Fruit fly (Drosophila melanogaster) whole organism, embryonic: ENCODE data around the gene Trpgamma.

Experiments
- B-H2 ChIP-seq: fragments of 200-800 bp; sonication (Bioruptor generic); optimal IDR thresholded peaks from 2 replicates; lab custom pipeline; 2018; ENCODE audit warnings: missing biosample characterization, mild to moderate bottlenecking, missing genetic modification characterization
- CG10209 ChIP-seq: fragments of 200-800 bp; sonication (Bioruptor generic); optimal IDR thresholded peaks from 3 replicates; lab custom pipeline; 2017; ENCODE audit warnings: missing biosample characterization, mild to moderate bottlenecking, missing genetic modification characterization, missing genetic modification reagents
- CG10565 ChIP-seq: fragments of 200-800 bp; sonication (Bioruptor generic); optimal IDR thresholded peaks from 3 replicates; lab custom pipeline; 2016; ENCODE audit warnings: missing biosample characterization, mild to moderate bottlenecking, missing genetic modification characterization
- CG13775 ChIP-seq: fragments of 200-800 bp; sonication (Bioruptor generic); optimal IDR thresholded peaks from 3 replicates; lab custom pipeline; 2017; ENCODE audit warnings: missing biosample characterization, mild to moderate bottlenecking, missing genetic modification characterization
- CG16815 ChIP-seq: fragments of 200-800 bp; sonication (Bioruptor generic); optimal IDR thresholded peaks from 3 replicates; lab custom pipeline; 2017; ENCODE audit warnings: missing biosample characterization, mild to moderate bottlenecking, missing genetic modification characterization
- CG18262 ChIP-seq: fragments of 200-800 bp; optimal IDR thresholded peaks from 3 replicates; lab custom pipeline; 2019; ENCODE audit warnings: missing biosample characterization, mild to moderate bottlenecking, missing genetic modification characterization, moderate library complexity
- CG18599 ChIP-seq: fragments of 200-800 bp; sonication (Bioruptor generic); optimal IDR thresholded peaks from 3 replicates; lab custom pipeline; 2017; ENCODE audit warnings: missing biosample characterization, missing genetic modification characterization, mild to moderate bottlenecking, moderate library complexity, missing genetic modification reagents
- CG2712 ChIP-seq: fragments of 200-800 bp; optimal IDR thresholded peaks from 3 replicates; lab custom pipeline; 2019; ENCODE audit warnings: missing biosample characterization, mild to moderate bottlenecking, missing genetic modification characterization, moderate library complexity
- CG3163 ChIP-seq: fragments of 200-800 bp; sonication (Bioruptor generic); optimal IDR thresholded peaks from 3 replicates; lab custom pipeline; 2016; ENCODE audit warnings: missing biosample characterization, missing genetic modification characterization
- CG32772 ChIP-seq: fragments of 200-800 bp; sonication (Bioruptor generic); IDR thresholded peaks from 2 replicates; pipeline ENCODE4 v1.3.6; 2022; ENCODE audit warnings: missing biosample characterization, missing genetic modification characterization
- CG3407 ChIP-seq: fragments of 200-800 bp; sonication (Bioruptor generic); optimal IDR thresholded peaks from 2 replicates; lab custom pipeline; 2018; ENCODE audit warnings: missing biosample characterization, mild to moderate bottlenecking, missing genetic modification characterization
- CG4328 ChIP-seq: fragments of 200-800 bp; sonication (Bioruptor generic); optimal IDR thresholded peaks from 3 replicates; lab custom pipeline; 2017; ENCODE audit warnings: missing biosample characterization, missing genetic modification reagents, missing genetic modification characterization
- CG43689 ChIP-seq: fragments of 200-800 bp; sonication (Bioruptor generic); IDR thresholded peaks from 2 replicates; pipeline ENCODE4 v1.3.6; 2022; ENCODE audit warnings: missing biosample characterization, missing genetic modification characterization
- CG5245 ChIP-seq: fragments of 200-800 bp; sonication (Bioruptor generic); optimal IDR thresholded peaks from 3 replicates; lab custom pipeline; 2016; ENCODE audit warnings: missing biosample characterization, missing genetic modification characterization
- CG6683 ChIP-seq: fragments of 200-800 bp; sonication (Bioruptor generic); optimal IDR thresholded peaks from 2 replicates; lab custom pipeline; 2017; ENCODE audit warnings: missing biosample characterization, mild to moderate bottlenecking, missing genetic modification characterization, missing genetic modification reagents
- CG7839 ChIP-seq: fragments of 200-800 bp; sonication (Bioruptor generic); optimal IDR thresholded peaks from 3 replicates; lab custom pipeline; 2018; ENCODE audit warnings: missing biosample characterization, mild to moderate bottlenecking, missing genetic modification characterization, moderate library complexity
- CG9727 ChIP-seq: fragments of 200-800 bp; sonication (Bioruptor generic); optimal IDR thresholded peaks from 3 replicates; lab custom pipeline; 2017; ENCODE audit warnings: missing biosample characterization, mild to moderate bottlenecking, missing genetic modification characterization
- CHES-1-like ChIP-seq: fragments of 200-800 bp; sonication (Bioruptor generic); optimal IDR thresholded peaks from 2 replicates; lab custom pipeline; 2016; ENCODE audit warnings: missing biosample characterization, missing genetic modification characterization
- Dbx ChIP-seq: fragments of 200-800 bp; sonication (Bioruptor generic); IDR thresholded peaks from 3 replicates; pipeline ENCODE4 v1.3.6; 2022; ENCODE audit warnings: missing biosample characterization, missing genetic modification characterization
- HHEX ChIP-seq: fragments of 200-800 bp; sonication (Bioruptor generic); optimal IDR thresholded peaks from 3 replicates; lab custom pipeline; 2017; ENCODE audit warnings: missing biosample characterization, mild to moderate bottlenecking, missing genetic modification characterization, missing genetic modification reagents
- Hr3 ChIP-seq: fragments of 200-800 bp; sonication (Bioruptor generic); optimal IDR thresholded peaks from 3 replicates; lab custom pipeline; 2016; ENCODE audit warnings: missing biosample characterization, missing genetic modification characterization
- Hr51 ChIP-seq, 2 experiments: fragments of 200-800 bp; sonication (Bioruptor generic); optimal IDR thresholded peaks; 2 replicates in 1 of 2; 3 replicates in 1 of 2; lab custom pipeline; 2016 to 2018; ENCODE audit warnings: missing biosample characterization in 2 of 2, missing genetic modification characterization in 2 of 2, mild to moderate bottlenecking in 1 of 2, moderate library complexity in 1 of 2
- Max ChIP-seq: fragments of 200-800 bp; sonication (Bioruptor generic); optimal IDR thresholded peaks from 2 replicates; lab custom pipeline; 2016; ENCODE audit warnings: missing biosample characterization, mild to moderate bottlenecking, missing genetic modification characterization
- Nf-YB ChIP-seq: fragments of 200-800 bp; sonication (Bioruptor generic); optimal IDR thresholded peaks from 3 replicates; lab custom pipeline; 2019; ENCODE audit warnings: missing biosample characterization, mild to moderate bottlenecking, missing genetic modification characterization, moderate library complexity
- Optix ChIP-seq: fragments of 200-800 bp; sonication (Bioruptor generic); IDR thresholded peaks from 3 replicates; pipeline ENCODE4 v1.3.6; 2022; ENCODE audit warnings: missing biosample characterization, missing genetic modification characterization
- Ptx1 ChIP-seq: fragments of 200-800 bp; sonication (Bioruptor generic); IDR thresholded peaks from 2 replicates; pipeline ENCODE4 v1.3.6; 2022; ENCODE audit warnings: missing biosample characterization, missing genetic modification characterization
- Six4 ChIP-seq: fragments of 200-800 bp; sonication (Bioruptor generic); optimal IDR thresholded peaks from 2 replicates; lab custom pipeline; 2016; ENCODE audit warnings: missing biosample characterization, missing genetic modification characterization
- Sry-δ ChIP-seq: fragments of 200-800 bp; sonication (Bioruptor generic); optimal IDR thresholded peaks from 2 replicates; lab custom pipeline; 2016; ENCODE audit warnings: missing biosample characterization, missing genetic modification characterization
- Xbp1 ChIP-seq: fragments of 200-800 bp; sonication (Bioruptor generic); optimal IDR thresholded peaks from 3 replicates; lab custom pipeline; 2016; ENCODE audit warnings: missing biosample characterization, mild to moderate bottlenecking, missing genetic modification characterization
- ap ChIP-seq: fragments of 200-800 bp; sonication (Bioruptor generic); IDR thresholded peaks from 2 replicates; pipeline ENCODE4 v1.3.6; 2022; ENCODE audit warnings: missing biosample characterization, missing genetic modification characterization
- croc ChIP-seq: fragments of 200-800 bp; sonication (Bioruptor generic); conservative IDR thresholded peaks from 3 replicates; pipeline ENCODE4 v1.3.6; 2022; ENCODE audit warnings: missing biosample characterization, missing genetic modification characterization
- crol ChIP-seq: fragments of 200-800 bp; sonication (Bioruptor generic); IDR thresholded peaks from 2 replicates; pipeline ENCODE4 v1.3.6; 2022; ENCODE audit warnings: missing biosample characterization, missing genetic modification characterization
- danr ChIP-seq: fragments of 200-800 bp; sonication (Bioruptor generic); IDR thresholded peaks from 2 replicates; pipeline ENCODE4 v1.3.6; 2022; ENCODE audit warnings: missing biosample characterization, missing genetic modification characterization
- dpn ChIP-seq, 2 experiments: fragments of 200-800 bp; sonication (Bioruptor generic); optimal IDR thresholded peaks; 3 replicates each; lab custom pipeline; 2016; ENCODE audit warnings: missing biosample characterization in 2 of 2, missing genetic modification characterization in 2 of 2
- esg ChIP-seq: fragments of 200-800 bp; sonication (Bioruptor generic); conservative IDR thresholded peaks from 2 replicates; pipeline ENCODE4 v1.3.6; 2022; ENCODE audit warnings: missing biosample characterization, missing genetic modification characterization
- ewg ChIP-seq: fragments of 200-800 bp; sonication (Bioruptor generic); optimal IDR thresholded peaks from 3 replicates; lab custom pipeline; 2017; ENCODE audit warnings: mild to moderate bottlenecking, missing biosample characterization, missing genetic modification reagents, missing genetic modification characterization
- gsb-n ChIP-seq: fragments of 200-800 bp; sonication (Bioruptor generic); optimal IDR thresholded peaks from 3 replicates; lab custom pipeline; 2018; ENCODE audit warnings: missing biosample characterization, mild to moderate bottlenecking, missing genetic modification characterization
- hbn ChIP-seq: fragments of 200-800 bp; sonication (Bioruptor generic); IDR thresholded peaks from 2 replicates; pipeline ENCODE4 v1.3.6; 2022; ENCODE audit warnings: missing biosample characterization, missing genetic modification characterization; ENCODE audit not compliant: partially characterized antibody
- ind ChIP-seq: fragments of 200-800 bp; sonication (Bioruptor generic); optimal IDR thresholded peaks from 3 replicates; lab custom pipeline; 2016; ENCODE audit warnings: missing biosample characterization, missing genetic modification characterization
- lab ChIP-seq: fragments of 200-800 bp; sonication (Bioruptor generic); optimal IDR thresholded peaks from 3 replicates; lab custom pipeline; 2017; ENCODE audit warnings: missing biosample characterization, missing genetic modification characterization, mild to moderate bottlenecking, moderate library complexity, missing genetic modification reagents
- phol ChIP-seq: fragments of 200-800 bp; sonication (Bioruptor generic); optimal IDR thresholded peaks from 3 replicates; lab custom pipeline; 2018; ENCODE audit warnings: missing biosample characterization, mild to moderate bottlenecking, missing genetic modification characterization, moderate library complexity
- prd ChIP-seq, 3 experiments: fragments of >200 bp in 2 of 3; fragments of 200-800 bp in 1 of 3; sonication (Bioruptor generic) in 1 of 3; optimal IDR thresholded peaks in 2 of 3; IDR thresholded peaks in 1 of 3; 2 replicates in 2 of 3; 3 replicates in 1 of 3; pipeline versions ENCODE4 v1.3.6 to Lab custom; 2017 to 2022; ENCODE audit warnings: missing biosample characterization in 1 of 3, missing genetic modification characterization in 1 of 3
- run ChIP-seq: fragments of 200-800 bp; sonication (Bioruptor generic); optimal IDR thresholded peaks from 3 replicates; lab custom pipeline; 2018; ENCODE audit warnings: missing biosample characterization, mild to moderate bottlenecking, missing genetic modification characterization
- sisA ChIP-seq: fragments of 200-800 bp; sonication (Bioruptor generic); IDR thresholded peaks from 2 replicates; pipeline ENCODE4 v1.3.6; 2022; ENCODE audit warnings: missing biosample characterization, missing genetic modification characterization
- toy ChIP-seq: fragments of 200-800 bp; sonication (Bioruptor generic); IDR thresholded peaks from 2 replicates; pipeline ENCODE4 v1.3.6; 2022; ENCODE audit warnings: missing biosample characterization, missing genetic modification characterization
- unpg ChIP-seq: fragments of 200-800 bp; sonication (Bioruptor generic); optimal IDR thresholded peaks from 3 replicates; lab custom pipeline; 2018; ENCODE audit warnings: missing biosample characterization, mild to moderate bottlenecking, missing genetic modification characterization, moderate library complexity
- zen ChIP-seq: fragments of 200-800 bp; sonication (Bioruptor generic); optimal IDR thresholded peaks from 3 replicates; lab custom pipeline; 2018; ENCODE audit warnings: missing biosample characterization, mild to moderate bottlenecking, missing genetic modification characterization, moderate library complexity

The Trpgamma gene

DNA sequence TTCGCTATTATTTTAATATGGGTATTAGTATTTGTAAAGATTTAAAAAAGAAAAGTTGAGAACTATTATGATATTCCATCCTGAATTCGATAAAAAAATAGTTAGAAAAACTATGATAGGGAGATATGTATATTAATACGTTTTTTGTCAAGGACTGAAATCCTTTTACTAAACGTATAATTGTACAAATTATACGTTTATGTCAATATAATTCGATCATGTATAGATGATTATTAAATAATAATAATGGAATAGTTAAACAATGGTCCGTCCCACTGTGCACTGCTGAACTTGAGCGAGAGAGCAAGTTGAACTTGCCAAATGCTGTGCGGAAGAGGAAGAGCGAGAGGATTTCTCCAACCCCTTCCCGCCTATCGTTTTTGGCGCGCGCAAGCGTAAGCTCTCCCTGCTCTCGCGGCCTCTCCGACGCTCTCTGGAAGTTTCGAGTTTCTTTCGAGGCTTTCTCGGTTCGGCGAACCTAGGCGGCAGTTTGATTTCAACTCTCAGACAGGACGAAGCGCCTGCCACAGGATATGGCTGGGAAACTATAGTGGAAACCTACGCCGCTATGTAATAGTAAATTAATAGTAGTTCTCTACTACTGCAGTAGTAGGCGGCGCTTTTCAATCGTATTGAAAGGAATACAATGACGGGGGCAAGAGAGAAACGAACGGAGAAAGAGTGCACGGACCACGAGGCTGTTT lies 8.6 kb upstream of the Trpgamma start (continued):
- TF ChIP-seq phol (tag; lab: Kevin White, UChicago) (peak; percentile 80), Hr3 (GFP tag; lab: Kevin White, UChicago) (peak; percentile 58), CG10565 (GFP tag; lab: Kevin White, UChicago) (no peak), CG43689 (GFP tag; lab: Robert Waterston, UW) (no peak), CG16815 (GFP tag; lab: Kevin White, UChicago) (no peak), CG3163 (GFP tag; lab: Kevin White, UChicago) (no peak), Dbx (no peak), Xbp1 (GFP tag; lab: Kevin White, UChicago) (peak; percentile 46), zen (tag; lab: Kevin White, UChicago) (peak; percentile 1), gsb-n (tag; lab: Kevin White, UChicago) (peak; percentile 49), CG5245 (GFP tag; lab: Kevin White, UChicago) (peak; percentile 15), ap (GFP tag; lab: Robert Waterston, UW) (no peak), CG4328 (GFP tag; lab: Kevin White, UChicago) (peak; percentile 6), lab (GFP tag; lab: Kevin White, UChicago) (peak; percentile 71), CG9727 (GFP tag; lab: Kevin White, UChicago) (peak; percentile 47), Optix (GFP tag; lab: Robert Waterston, UW) (no peak), CG6683 (GFP tag; lab: Kevin White, UChicago) (peak; percentile 46), Ptx1 (GFP tag; lab: Robert Waterston, UW) (peak; percentile 22; the same call in 1 of the 2 replicates), toy (GFP tag; lab: Robert Waterston, UW) (no peak), CG7839 (peak; percentile 82), Sry-δ (no peak), HHEX (GFP tag; lab: Kevin White, UChicago) (peak; percentile 59), CG10209 (peak; percentile 47), CG32772 (0 out of 2 replicates have a peak, but pooled peaks have one; percentile 4), esg (peak; percentile 30; the same call in 1 of the 2 replicates), CG3407 (GFP tag; lab: Kevin White, UChicago) (peak; percentile 20), ewg (GFP tag; lab: Kevin White, UChicago) (peak; percentile 92), CHES-1-like (GFP tag; lab: Kevin White, UChicago) (no peak), prd (optimal IDR thresholded peaks at IDR 0.05; lab: Kevin White, UChicago) (no peak), prd (GFP tag; IDR thresholded peaks at IDR 0.05; lab: Robert Waterston, UW) (0 out of 3 replicates have a peak, but pooled peaks have one; percentile 24), ind (GFP tag; lab: Kevin White, UChicago) (peak; percentile 17), crol (GFP tag; lab: Robert Waterston, UW) (peak; percentile 72), croc (GFP tag; lab: Robert Waterston, UW) (0 out of 3 replicates have a peak, but pooled peaks have one; percentile 16), sisA (peak; percentile 39), dpn (GFP tag; optimal IDR thresholded peaks at IDR 0.05; lab: Kevin White, UChicago) (peak in 1 of 2 experiments; percentile 10), CG18262 (tag; lab: Kevin White, UChicago) (peak; percentile 87), CG2712 (peak; percentile 67), Six4 (GFP tag; lab: Kevin White, UChicago) (peak; percentile 33), CG13775 (GFP tag; lab: Kevin White, UChicago) (peak; percentile 23), Max (GFP tag; lab: Kevin White, UChicago) (peak; percentile 25), unpg (GFP tag; lab: Kevin White, UChicago) (peak; percentile 63), B-H2 (GFP tag; lab: Kevin White, UChicago) (peak; percentile 31), Hr51 (GFP tag; optimal IDR thresholded peaks at IDR 0.05; lab: Kevin White, UChicago) (peak in 1 of 2 experiments; percentile 85), Nf-YB (GFP tag; lab: Kevin White, UChicago) (peak; percentile 60), run (tag; lab: Kevin White, UChicago) (peak; percentile 52), CG18599 (GFP tag; lab: Kevin White, UChicago) (peak; percentile 75), hbn (0 out of 2 replicates have a peak, but pooled peaks have one; percentile 18), danr (0 out of 2 replicates have a peak, but pooled peaks have one; percentile 5)
